Worm (Caenorhabditis elegans) whole organism, L4 larva: ENCODE measurements around the gene chs-2.
A peak's percentile ranks its signal among the peaks of the same experiment; 100 is the strongest.

Experiments used
- D1046.2 ChIP-seq: fragments of 200-800 bp; sonication (Bioruptor generic); IDR thresholded peaks from 2 replicates; pipeline ENCODE4 v1.3.6; 2022; ENCODE audit warnings: missing genetic modification characterization, missing compliant biosample characterization
- F26F4.8 ChIP-seq: fragments of 200-800 bp; sonication (Bioruptor generic); conservative IDR thresholded peaks from 2 replicates; pipeline ENCODE4 v1.3.6; 2022; ENCODE audit warnings: missing genetic modification characterization, missing compliant biosample characterization
- F37D6.2 ChIP-seq: sonication (generic microtip); optimal IDR thresholded peaks from 2 replicates; lab custom pipeline; 2016; ENCODE audit warnings: mild to moderate bottlenecking, missing genetic modification characterization, missing compliant biosample characterization
- F49E8.2 ChIP-seq: sonication (generic microtip); optimal IDR thresholded peaks from 2 replicates; lab custom pipeline; 2016; ENCODE audit warnings: missing compliant biosample characterization, mild to moderate bottlenecking, missing genetic modification characterization, borderline replicate concordance
- T20F7.1 ChIP-seq: fragments of 200-800 bp; sonication (Bioruptor generic); optimal IDR thresholded peaks from 2 replicates; lab custom pipeline; 2018; ENCODE audit warnings: mild to moderate bottlenecking, missing genetic modification characterization, missing compliant biosample characterization
- Y105C5A.15 ChIP-seq: fragments of 200-800 bp; sonication (Bioruptor generic); IDR thresholded peaks from 2 replicates; pipeline ENCODE4 v1.3.6; 2022; ENCODE audit warnings: missing genetic modification characterization, missing compliant biosample characterization
- Y5F2A.4 ChIP-seq: fragments of 200-800 bp; sonication (Bioruptor generic); optimal IDR thresholded peaks from 2 replicates; lab custom pipeline; 2018; ENCODE audit warnings: mild to moderate bottlenecking, missing genetic modification characterization, missing compliant biosample characterization
- ZK546.5 ChIP-seq, 2 experiments: sonication (generic microtip); optimal IDR thresholded peaks; 2 replicates each; lab custom pipeline; 2017; ENCODE audit warnings: missing biosample characterization in 2 of 2, missing genetic modification characterization in 2 of 2
- aly-2 ChIP-seq: sonication (generic microtip); optimal IDR thresholded peaks from 2 replicates; lab custom pipeline; 2018; ENCODE audit warnings: missing biosample characterization, missing genetic modification characterization
- ama-1 ChIP-seq: fragments of 150-350 bp; optimal IDR thresholded peaks from 2 replicates; lab custom pipeline; 2014; ENCODE audit warnings: inconsistent platforms, mixed read lengths
- arid-1 ChIP-seq: fragments of 200-800 bp; sonication (Bioruptor generic); conservative IDR thresholded peaks from 2 replicates; pipeline ENCODE4 v1.3.6; 2022; ENCODE audit warnings: missing genetic modification reagents, missing genetic modification characterization, missing compliant biosample characterization
- attf-4 ChIP-seq: sonication (generic microtip); optimal IDR thresholded peaks from 3 replicates; lab custom pipeline; 2017; ENCODE audit warnings: missing biosample characterization, missing genetic modification characterization
- ceh-32 ChIP-seq: sonication (generic microtip); optimal IDR thresholded peaks from 2 replicates; lab custom pipeline; 2016; ENCODE audit warnings: mild to moderate bottlenecking, missing genetic modification characterization, missing compliant biosample characterization; ENCODE audit not compliant: poor library complexity
- ceh-44 ChIP-seq: fragments of 200-800 bp; sonication (Bioruptor generic); IDR thresholded peaks from 2 replicates; pipeline ENCODE4 v1.3.6; 2022; ENCODE audit warnings: missing genetic modification reagents, missing genetic modification characterization, missing compliant biosample characterization
- ceh-62 ChIP-seq: sonication (generic microtip); optimal IDR thresholded peaks from 2 replicates; lab custom pipeline; 2017; ENCODE audit warnings: missing biosample characterization, missing genetic modification characterization
- ceh-82 ChIP-seq: sonication (generic microtip); optimal IDR thresholded peaks from 2 replicates; lab custom pipeline; 2017; ENCODE audit warnings: missing biosample characterization, missing genetic modification characterization
- cey-2 ChIP-seq: sonication (generic microtip); optimal IDR thresholded peaks from 3 replicates; lab custom pipeline; 2017; ENCODE audit warnings: missing genetic modification characterization, mild to moderate bottlenecking, missing compliant biosample characterization, antibody characterized with exemption, borderline replicate concordance; ENCODE audit not compliant: insufficient read depth
- daf-19 ChIP-seq: fragments of 200-800 bp; sonication (Bioruptor generic); conservative IDR thresholded peaks from 2 replicates; pipeline ENCODE4 v1.3.6; 2022; ENCODE audit warnings: missing genetic modification characterization, missing compliant biosample characterization
- daf-8 ChIP-seq: fragments of 200-800 bp; sonication (Bioruptor generic); IDR thresholded peaks from 2 replicates; pipeline ENCODE4 v1.3.6; 2022; ENCODE audit warnings: missing genetic modification characterization, missing compliant biosample characterization
- dmd-9 ChIP-seq: fragments of 200-800 bp; sonication (Bioruptor generic); IDR thresholded peaks from 2 replicates; pipeline ENCODE4 v1.3.6; 2022; ENCODE audit warnings: missing genetic modification reagents, missing genetic modification characterization, missing compliant biosample characterization
- dpl-1 ChIP-seq: fragments of 150-350 bp; optimal IDR thresholded peaks from 2 replicates; lab custom pipeline; 2014; ENCODE audit warnings: missing biosample characterization, missing genetic modification reagents, missing genetic modification characterization
- duxl-1 ChIP-seq: sonication (generic microtip); optimal IDR thresholded peaks from 2 replicates; lab custom pipeline; 2016; ENCODE audit warnings: mild to moderate bottlenecking, missing genetic modification characterization, moderate library complexity, missing compliant biosample characterization; ENCODE audit not compliant: poor library complexity
- egl-27 ChIP-seq: sonication (generic microtip); optimal IDR thresholded peaks from 3 replicates; lab custom pipeline; 2017; ENCODE audit warnings: missing biosample characterization, missing genetic modification reagents, missing genetic modification characterization
- egl-43 ChIP-seq: fragments of 200-800 bp; sonication (Bioruptor generic); IDR thresholded peaks from 2 replicates; pipeline ENCODE4 v1.3.6; 2022; ENCODE audit warnings: missing genetic modification reagents, missing genetic modification characterization, missing compliant biosample characterization
- fkh-10 ChIP-seq: fragments of 150-350 bp; optimal IDR thresholded peaks from 2 replicates; lab custom pipeline; 2014; ENCODE audit warnings: missing biosample characterization, missing genetic modification reagents, missing genetic modification characterization
- hif-1 ChIP-seq, 2 experiments: sonication (generic microtip); optimal IDR thresholded peaks; 2 replicates each; lab custom pipeline; 2016 to 2017; ENCODE audit warnings: missing compliant biosample characterization in 2 of 2, missing genetic modification characterization in 2 of 2, missing genetic modification reagents in 2 of 2, missing genotype in 2 of 2, mild to moderate bottlenecking in 1 of 2
- lin-1 ChIP-seq: fragments of 200-800 bp; sonication (Bioruptor generic); IDR thresholded peaks from 2 replicates; pipeline ENCODE4 v1.3.6; 2022; ENCODE audit warnings: missing genetic modification reagents, missing genetic modification characterization, missing compliant biosample characterization
- lin-13 ChIP-seq: fragments of 150-350 bp; optimal IDR thresholded peaks from 2 replicates; lab custom pipeline; 2014; ENCODE audit warnings: missing biosample characterization, missing genetic modification reagents, missing genetic modification characterization
- lin-15B ChIP-seq: fragments of 150-350 bp; sonication (generic microtip); optimal IDR thresholded peaks from 3 replicates; lab custom pipeline; 2014; ENCODE audit warnings: missing biosample characterization, missing genetic modification characterization
- lir-3 ChIP-seq: sonication (generic microtip); optimal IDR thresholded peaks from 2 replicates; lab custom pipeline; 2016; ENCODE audit warnings: mild to moderate bottlenecking, missing genetic modification characterization, missing compliant biosample characterization
- madf-5 ChIP-seq, 2 experiments: fragments of 200-800 bp; sonication (Bioruptor generic); IDR thresholded peaks; 2 replicates each; pipeline ENCODE4 v1.3.6; 2022; ENCODE audit warnings: missing compliant biosample characterization in 2 of 2, missing genetic modification characterization in 2 of 2
- mes-2 ChIP-seq: sonication (generic microtip); optimal IDR thresholded peaks from 2 replicates; lab custom pipeline; 2016; ENCODE audit warnings: missing genotype, mild to moderate bottlenecking, missing genetic modification characterization, missing compliant biosample characterization; ENCODE audit not compliant: poor library complexity, severe bottlenecking
- mxl-2 ChIP-seq: fragments of 200-800 bp; sonication (Bioruptor generic); conservative IDR thresholded peaks from 2 replicates; pipeline ENCODE4 v1.3.6; 2022; ENCODE audit warnings: missing genetic modification reagents, missing genetic modification characterization, missing compliant biosample characterization
- nhr-10 ChIP-seq: fragments of 150-350 bp; optimal IDR thresholded peaks from 2 replicates; lab custom pipeline; 2014; ENCODE audit warnings: missing biosample characterization, missing genetic modification characterization
- nhr-25 ChIP-seq: sonication (generic microtip); optimal IDR thresholded peaks from 2 replicates; lab custom pipeline; 2017; ENCODE audit warnings: missing genetic modification characterization, mild to moderate bottlenecking, missing compliant biosample characterization, antibody characterized with exemption, moderate library complexity, borderline replicate concordance; ENCODE audit not compliant: insufficient read depth
- nhr-42 ChIP-seq: fragments of 200-800 bp; sonication (Bioruptor generic); IDR thresholded peaks from 2 replicates; pipeline ENCODE4 v1.3.6; 2022; ENCODE audit warnings: missing genetic modification characterization, missing compliant biosample characterization
- pha-4 ChIP-seq, 2 experiments: fragments of 150-350 bp in 1 of 2; fragments of 200-800 bp in 1 of 2; sonication (Bioruptor generic) in 1 of 2; IDR thresholded peaks in 1 of 2; optimal IDR thresholded peaks in 1 of 2; 2 replicates each; pipeline versions ENCODE4 v1.3.6 to Lab custom; 2014 to 2022; ENCODE audit warnings: missing genetic modification characterization in 2 of 2, missing genetic modification reagents in 2 of 2, missing biosample characterization in 1 of 2, missing compliant biosample characterization in 1 of 2
- saeg-2 ChIP-seq: fragments of 200-800 bp; sonication (Bioruptor generic); IDR thresholded peaks from 2 replicates; pipeline ENCODE4 v1.3.6; 2022; ENCODE audit warnings: missing genetic modification reagents, missing genetic modification characterization, missing compliant biosample characterization
- sdz-12 ChIP-seq: fragments of 200-800 bp; sonication (Bioruptor generic); optimal IDR thresholded peaks from 2 replicates; lab custom pipeline; 2018; ENCODE audit warnings: mild to moderate bottlenecking, missing genetic modification characterization, missing compliant biosample characterization
- skn-1 ChIP-seq: fragments of 150-350 bp; optimal IDR thresholded peaks from 2 replicates; lab custom pipeline; 2014; ENCODE audit warnings: missing biosample characterization, missing genetic modification characterization
- snpc-1.2 ChIP-seq: fragments of 200-800 bp; sonication (Bioruptor generic); IDR thresholded peaks from 2 replicates; pipeline ENCODE4 v1.3.6; 2022; ENCODE audit warnings: missing genetic modification reagents, missing genetic modification characterization, missing compliant biosample characterization
- snpc-4 ChIP-seq: fragments of 150-350 bp; optimal IDR thresholded peaks from 2 replicates; lab custom pipeline; 2014; ENCODE audit warnings: missing biosample characterization, missing genetic modification characterization
- spr-3 ChIP-seq: fragments of 200-800 bp; sonication (Bioruptor generic); optimal IDR thresholded peaks from 2 replicates; lab custom pipeline; 2018; ENCODE audit warnings: mild to moderate bottlenecking, missing genetic modification characterization, missing compliant biosample characterization
- tag-97 ChIP-seq: fragments of 200-800 bp; sonication (Bioruptor generic); IDR thresholded peaks from 2 replicates; pipeline ENCODE4 v1.3.6; 2022; ENCODE audit warnings: missing genetic modification characterization, missing compliant biosample characterization
- tra-1 ChIP-seq: fragments of 200-800 bp; sonication (Bioruptor generic); IDR thresholded peaks from 2 replicates; pipeline ENCODE4 v1.3.6; 2022; ENCODE audit warnings: missing genetic modification reagents, missing genetic modification characterization, missing compliant biosample characterization
- unc-39 ChIP-seq: sonication (generic microtip); optimal IDR thresholded peaks from 2 replicates; lab custom pipeline; 2017; ENCODE audit warnings: missing biosample characterization, missing genetic modification characterization
- zag-1 ChIP-seq: fragments of 150-350 bp; optimal IDR thresholded peaks from 2 replicates; lab custom pipeline; 2014; ENCODE audit warnings: missing biosample characterization, missing genetic modification characterization
- zip-11 ChIP-seq: fragments of 200-800 bp; sonication (Bioruptor generic); IDR thresholded peaks from 2 replicates; pipeline ENCODE4 v1.3.6; 2022; ENCODE audit warnings: missing genetic modification characterization, missing compliant biosample characterization
- zip-2 ChIP-seq: fragments of 150-350 bp; optimal IDR thresholded peaks from 2 replicates; lab custom pipeline; 2014; ENCODE audit warnings: missing biosample characterization, missing genetic modification characterization
- ztf-11 ChIP-seq: fragments of 150-350 bp; optimal IDR thresholded peaks from 2 replicates; lab custom pipeline; 2014; ENCODE audit warnings: missing biosample characterization, missing genetic modification characterization

chs-2 gene

ce11 chrII:255124-255523 lies 58.3 kb downstream of the chs-2 start (continued):
- TF ChIP-seq madf-5 (GFP tag; IDR thresholded peaks at IDR 0.05; lab: Robert Waterston, UW) = no peak
- TF ChIP-seq Y105C5A.15 (GFP tag; lab: Robert Waterston, UW) = no peak
- TF ChIP-seq egl-43 (GFP tag; lab: Robert Waterston, UW) = peak; percentile 77
- TF ChIP-seq F26F4.8 (GFP tag; lab: Robert Waterston, UW) = no peak
- no peak for TF ChIP-seq ztf-11 (tag; lab: Kevin White, UChicago)
- peak; percentile 75; the same call in 1 of the 2 replicates for TF ChIP-seq daf-19 (GFP tag; lab: Robert Waterston, UW)
- TF ChIP-seq F37D6.2 (tag; lab: Kevin White, UChicago) = peak; percentile 84
- peak; percentile 96 for TF ChIP-seq arid-1 (GFP tag; lab: Robert Waterston, UW)
- peak; percentile 56 for TF ChIP-seq zip-2
- TF ChIP-seq attf-4 = no peak
- TF ChIP-seq sdz-12 (GFP tag; lab: Kevin White, UChicago) = peak; percentile 79
- TF ChIP-seq duxl-1 (tag; lab: Kevin White, UChicago) = peak; percentile 94
- no peak for TF ChIP-seq daf-8 (GFP tag; lab: Robert Waterston, UW)
- TF ChIP-seq hif-1 (tag; optimal IDR thresholded peaks at IDR 0.05; lab: Kevin White, UChicago) = peak; percentile 11 to 89
- peak; percentile 87 for TF ChIP-seq nhr-42 (GFP tag; lab: Robert Waterston, UW)
- peak; percentile 77 for TF ChIP-seq pha-4 (GFP tag; IDR thresholded peaks at IDR 0.05; lab: Robert Waterston, UW)
- no peak for TF ChIP-seq pha-4 (tag; optimal IDR thresholded peaks at IDR 0.05; lab: Kevin White, UChicago)
- TF ChIP-seq nhr-25 = peak; percentile 92
- peak; percentile 0 for TF ChIP-seq lir-3 (tag; lab: Kevin White, UChicago)
- peak; percentile 92 for TF ChIP-seq dpl-1
- 0 out of 2 replicates have a peak, but pooled peaks have one; percentile 41 for TF ChIP-seq lin-1 (GFP tag; lab: Robert Waterston, UW)
- TF ChIP-seq tra-1 (GFP tag; lab: Robert Waterston, UW) = peak; percentile 81
- TF ChIP-seq lin-15B (tag; lab: Kevin White, UChicago) = peak; percentile 95
- no peak for TF ChIP-seq D1046.2
- 0 out of 2 replicates have a peak, but pooled peaks have one; percentile 54 for TF ChIP-seq mxl-2 (GFP tag; lab: Robert Waterston, UW)
- no peak for TF ChIP-seq snpc-4
- TF ChIP-seq dmd-9 (GFP tag; lab: Robert Waterston, UW) = peak; percentile 87; the same call in 1 of the 2 replicates
- peak; percentile 84 for TF ChIP-seq F49E8.2 (tag; lab: Kevin White, UChicago)
- no peak for TF ChIP-seq T20F7.1 (GFP tag; lab: Kevin White, UChicago)
- peak; percentile 50 for TF ChIP-seq zag-1 (tag; lab: Kevin White, UChicago)
- peak; percentile 67 for TF ChIP-seq snpc-1.2
- no peak for TF ChIP-seq aly-2
- TF ChIP-seq ZK546.5 (tag; optimal IDR thresholded peaks at IDR 0.05; lab: Kevin White, UChicago) = peak in 1 of 2 experiments; percentile 48
- TF ChIP-seq cey-2 (tag; lab: Kevin White, UChicago) = no peak
- peak; percentile 57 for TF ChIP-seq nhr-10 (tag; lab: Kevin White, UChicago)
- peak; percentile 96 for TF ChIP-seq lin-13 (GFP tag; lab: Kevin White, UChicago)
- TF ChIP-seq fkh-10 (GFP tag; lab: Kevin White, UChicago) = peak; percentile 95
- no peak for TF ChIP-seq zip-11 (GFP tag; lab: Robert Waterston, UW)
- TF ChIP-seq ama-1 (lab: Kevin White, UChicago) = no peak
- 0 out of 2 replicates have a peak, but pooled peaks have one; percentile 62 for TF ChIP-seq saeg-2
- TF ChIP-seq mes-2 (tag; lab: Kevin White, UChicago) = peak; percentile 99
- no peak for TF ChIP-seq ceh-32 (tag; lab: Kevin White, UChicago)
- TF ChIP-seq tag-97 (GFP tag; lab: Robert Waterston, UW) = no peak
- peak; percentile 88 for TF ChIP-seq spr-3 (GFP tag; lab: Kevin White, UChicago)
- TF ChIP-seq ceh-82 (tag; lab: Kevin White, UChicago) = no peak
- TF ChIP-seq ceh-44 (GFP tag; lab: Robert Waterston, UW) = peak; percentile 86
- TF ChIP-seq egl-27 = no peak
- no peak for TF ChIP-seq Y5F2A.4
- TF ChIP-seq skn-1 (tag; lab: Kevin White, UChicago) = peak; percentile 32
- TF ChIP-seq ceh-62 (tag; lab: Kevin White, UChicago) = no peak
- TF ChIP-seq unc-39 (tag; lab: Kevin White, UChicago) = no peak
